Fruit fly (Drosophila melanogaster) Kc167 (cell line): ENCODE measurements around the gene CG5214.

Source experiments
- Sin3A ChIP-seq: fragments of >200 bp; optimal IDR thresholded peaks from 2 replicates; lab custom pipeline; 2018; ENCODE audit warnings: missing external identifiers
- h ChIP-seq: fragments of >200 bp; optimal IDR thresholded peaks from 3 replicates; lab custom pipeline; 2018; ENCODE audit warnings: missing external identifiers
- insv ChIP-seq: fragments of >200 bp; optimal IDR thresholded peaks from 3 replicates; lab custom pipeline; 2018; ENCODE audit warnings: missing external identifiers
- psq ChIP-seq: fragments of >200 bp; optimal IDR thresholded peaks from 2 replicates; lab custom pipeline; 2017; ENCODE audit warnings: missing external identifiers
- ttk ChIP-seq: sonication (Bioruptor generic); optimal IDR thresholded peaks from 2 replicates; lab custom pipeline; 2017; ENCODE audit warnings: missing external identifiers

dm6 chr3R:11224478-11224877, 19.6 kb upstream of the CG5214 start:
- TF ChIP-seq ttk (lab: Kevin White, UChicago) (no peak), h (lab: Kevin White, UChicago) (no peak), Sin3A (lab: Kevin White, UChicago) (no peak), psq (lab: Kevin White, UChicago) (no peak), insv (no peak)
